Worm (Caenorhabditis elegans) whole organism, L1 larva: Measurements from ENCODE around the gene zig-12.

ENCODE experiments used
- C04F5.9 ChIP-seq: sonication (generic microtip); optimal IDR thresholded peaks from 2 replicates; lab custom pipeline; 2016; ENCODE audit warnings: missing genetic modification characterization, missing compliant biosample characterization
- C16A3.4 ChIP-seq: fragments of 150-350 bp; optimal IDR thresholded peaks from 2 replicates; lab custom pipeline; 2014; ENCODE audit warnings: missing biosample characterization, missing genetic modification characterization
- C34B4.2 ChIP-seq: sonication (generic microtip); optimal IDR thresholded peaks from 2 replicates; lab custom pipeline; 2017; ENCODE audit warnings: mild to moderate bottlenecking, missing genetic modification characterization, missing compliant biosample characterization
- Y116A8C.19 ChIP-seq: sonication (generic microtip); optimal IDR thresholded peaks from 2 replicates; lab custom pipeline; 2016; ENCODE audit warnings: missing compliant biosample characterization, missing genetic modification characterization, borderline replicate concordance
- aha-1 ChIP-seq: fragments of 150-350 bp; optimal IDR thresholded peaks from 2 replicates; lab custom pipeline; 2014; ENCODE audit warnings: missing biosample characterization, missing genetic modification characterization
- alr-1 ChIP-seq: fragments of 200-800 bp; sonication (Bioruptor generic); optimal IDR thresholded peaks from 2 replicates; lab custom pipeline; 2018; ENCODE audit warnings: borderline replicate concordance, mild to moderate bottlenecking, missing genetic modification characterization, missing compliant biosample characterization
- ama-1 ChIP-seq: fragments of 150-350 bp; optimal IDR thresholded peaks from 2 replicates; lab custom pipeline; 2014
- blmp-1 ChIP-seq: fragments of 150-350 bp; optimal IDR thresholded peaks from 2 replicates; lab custom pipeline; 2014; ENCODE audit warnings: missing biosample characterization, missing genetic modification characterization
- ceh-82 ChIP-seq, 3 experiments: fragments of 150-350 bp in 1 of 3; sonication (generic microtip) in 2 of 3; optimal IDR thresholded peaks; 2 replicates each; lab custom pipeline; 2014 to 2017; ENCODE audit warnings: missing biosample characterization in 3 of 3, missing genetic modification characterization in 3 of 3
- dpl-1 ChIP-seq, 3 experiments: fragments of 150-350 bp in 2 of 3; sonication (generic microtip) in 1 of 3; optimal IDR thresholded peaks; 2 replicates each; lab custom pipeline; 2014 to 2017; ENCODE audit warnings: missing biosample characterization in 3 of 3, missing genetic modification characterization in 3 of 3, missing genetic modification reagents in 3 of 3
- dsc-1 ChIP-seq: sonication (generic microtip); optimal IDR thresholded peaks from 2 replicates; lab custom pipeline; 2016; ENCODE audit warnings: mild to moderate bottlenecking, missing genetic modification characterization, missing compliant biosample characterization
- egl-13 ChIP-seq: sonication (generic microtip); optimal IDR thresholded peaks from 2 replicates; lab custom pipeline; 2016; ENCODE audit warnings: missing genotype, missing genetic modification reagents, missing genetic modification characterization, missing compliant biosample characterization
- elt-3 ChIP-seq, 6 experiments: fragments of 150-350 bp in 1 of 6; sonication (generic microtip); optimal IDR thresholded peaks; 2 replicates each; lab custom pipeline; 2017 to 2018; ENCODE audit warnings: missing biosample characterization in 6 of 6, missing genetic modification characterization in 6 of 6, inconsistent platforms in 1 of 6
- ets-5 ChIP-seq: fragments of 200-800 bp; sonication (Bioruptor generic); IDR thresholded peaks from 2 replicates; pipeline ENCODE4 v1.3.6; 2022; ENCODE audit warnings: missing genetic modification characterization, missing compliant biosample characterization
- fkh-10 ChIP-seq: sonication (generic microtip); optimal IDR thresholded peaks from 2 replicates; lab custom pipeline; 2017; ENCODE audit warnings: missing biosample characterization, missing genetic modification reagents, missing genetic modification characterization
- fkh-4 ChIP-seq: sonication (generic microtip); optimal IDR thresholded peaks from 2 replicates; lab custom pipeline; 2016; ENCODE audit warnings: missing compliant biosample characterization, missing genetic modification characterization, borderline replicate concordance
- fkh-8 ChIP-seq: sonication (generic microtip); optimal IDR thresholded peaks from 2 replicates; lab custom pipeline; 2016; ENCODE audit warnings: mild to moderate bottlenecking, missing genetic modification characterization, missing compliant biosample characterization
- fos-1 ChIP-seq: fragments of 150-350 bp; optimal IDR thresholded peaks from 2 replicates; lab custom pipeline; 2014; ENCODE audit warnings: missing biosample characterization, missing genetic modification characterization
- hlh-17 ChIP-seq: fragments of 200-800 bp; sonication (Bioruptor generic); optimal IDR thresholded peaks from 2 replicates; lab custom pipeline; 2018; ENCODE audit warnings: missing genetic modification characterization, mild to moderate bottlenecking, missing compliant biosample characterization, moderate library complexity, borderline replicate concordance
- irx-1 ChIP-seq: sonication (generic microtip); optimal IDR thresholded peaks from 2 replicates; lab custom pipeline; 2016; ENCODE audit warnings: missing genetic modification characterization, missing compliant biosample characterization
- isw-1 ChIP-seq: fragments of 200-800 bp; sonication (Bioruptor generic); IDR thresholded peaks from 2 replicates; pipeline ENCODE4 v1.3.6; 2022; ENCODE audit warnings: missing genetic modification characterization, missing compliant biosample characterization
- lin-13 ChIP-seq: fragments of 150-350 bp; optimal IDR thresholded peaks from 2 replicates; lab custom pipeline; 2014; ENCODE audit warnings: missing biosample characterization, missing genetic modification reagents, missing genetic modification characterization
- lin-14 ChIP-seq: fragments of 200-800 bp; sonication (Bioruptor generic); optimal IDR thresholded peaks from 2 replicates; lab custom pipeline; 2018; ENCODE audit warnings: mild to moderate bottlenecking, missing genetic modification characterization, moderate library complexity, missing compliant biosample characterization
- lin-15B ChIP-seq: fragments of 150-350 bp; sonication (generic microtip); optimal IDR thresholded peaks from 3 replicates; lab custom pipeline; 2014; ENCODE audit warnings: missing biosample characterization, missing genetic modification characterization
- lir-3 ChIP-seq: sonication (generic microtip); optimal IDR thresholded peaks from 2 replicates; lab custom pipeline; 2016; ENCODE audit warnings: mild to moderate bottlenecking, missing genetic modification characterization, moderate library complexity, missing compliant biosample characterization; ENCODE audit not compliant: poor library complexity
- lsy-2 ChIP-seq, 2 experiments: fragments of 150-350 bp; optimal IDR thresholded peaks; 2 replicates each; lab custom pipeline; 2014; ENCODE audit warnings: missing biosample characterization in 2 of 2, missing genetic modification characterization in 2 of 2
- mab-9 ChIP-seq: fragments of 200-800 bp; sonication (Bioruptor generic); IDR thresholded peaks from 2 replicates; pipeline ENCODE4 v1.3.6; 2022; ENCODE audit warnings: missing genetic modification reagents, missing genetic modification characterization, missing compliant biosample characterization
- nhr-19 ChIP-seq: fragments of 200-800 bp; sonication (Bioruptor generic); conservative IDR thresholded peaks from 2 replicates; pipeline ENCODE4 v1.3.6; 2022; ENCODE audit warnings: missing genetic modification characterization, missing compliant biosample characterization
- nhr-20 ChIP-seq: sonication (generic microtip); optimal IDR thresholded peaks from 2 replicates; lab custom pipeline; 2016; ENCODE audit warnings: mild to moderate bottlenecking, missing genetic modification characterization, missing compliant biosample characterization
- nhr-76 ChIP-seq: sonication (generic microtip); optimal IDR thresholded peaks from 2 replicates; lab custom pipeline; 2017; ENCODE audit warnings: missing biosample characterization, missing genetic modification characterization
- nhr-84 ChIP-seq: sonication (generic microtip); optimal IDR thresholded peaks from 2 replicates; lab custom pipeline; 2017; ENCODE audit warnings: missing biosample characterization, missing genetic modification characterization
- nhr-90 ChIP-seq: sonication (generic microtip); optimal IDR thresholded peaks from 2 replicates; lab custom pipeline; 2016; ENCODE audit warnings: mild to moderate bottlenecking, missing genetic modification characterization, missing compliant biosample characterization; ENCODE audit not compliant: poor library complexity
- pax-3 ChIP-seq: fragments of 200-800 bp; sonication (Bioruptor generic); optimal IDR thresholded peaks from 2 replicates; lab custom pipeline; 2018; ENCODE audit warnings: mild to moderate bottlenecking, missing genetic modification characterization, moderate library complexity, missing compliant biosample characterization
- pqm-1 ChIP-seq: sonication (generic microtip); optimal IDR thresholded peaks from 3 replicates; lab custom pipeline; 2017; ENCODE audit warnings: missing biosample characterization, missing genetic modification characterization
- rnt-1 ChIP-seq: sonication (generic microtip); optimal IDR thresholded peaks from 2 replicates; lab custom pipeline; 2016; ENCODE audit warnings: mild to moderate bottlenecking, missing genetic modification characterization, moderate library complexity, missing compliant biosample characterization
- skn-1 ChIP-seq: fragments of 150-350 bp; optimal IDR thresholded peaks from 2 replicates; lab custom pipeline; 2014; ENCODE audit warnings: missing biosample characterization, missing genetic modification characterization
- snu-23 ChIP-seq: sonication (generic microtip); optimal IDR thresholded peaks from 2 replicates; lab custom pipeline; 2016; ENCODE audit warnings: missing genetic modification characterization, missing compliant biosample characterization
- sptf-1 ChIP-seq: fragments of 150-350 bp; optimal IDR thresholded peaks from 2 replicates; lab custom pipeline; 2014; ENCODE audit warnings: missing biosample characterization, missing genetic modification characterization
- sup-37 ChIP-seq: fragments of 200-800 bp; sonication (Bioruptor generic); optimal IDR thresholded peaks from 2 replicates; lab custom pipeline; 2018; ENCODE audit warnings: mild to moderate bottlenecking, missing genetic modification characterization, missing compliant biosample characterization
- tbx-2 ChIP-seq: sonication (generic microtip); optimal IDR thresholded peaks from 2 replicates; lab custom pipeline; 2016; ENCODE audit warnings: missing genetic modification characterization, missing compliant biosample characterization
- unc-30 ChIP-seq: sonication (generic microtip); optimal IDR thresholded peaks from 2 replicates; lab custom pipeline; 2017; ENCODE audit warnings: missing biosample characterization, missing genetic modification characterization
- unc-62 ChIP-seq: fragments of 150-350 bp; optimal IDR thresholded peaks from 2 replicates; lab custom pipeline; 2014; ENCODE audit warnings: missing biosample characterization, missing genetic modification reagents, missing genetic modification characterization
- unc-86 ChIP-seq: sonication (generic microtip); optimal IDR thresholded peaks from 2 replicates; lab custom pipeline; 2016; ENCODE audit warnings: missing genetic modification characterization, missing compliant biosample characterization
- unc-98 ChIP-seq: fragments of 200-800 bp; sonication (Bioruptor generic); IDR thresholded peaks from 2 replicates; pipeline ENCODE4 v1.3.6; 2022; ENCODE audit warnings: missing genetic modification characterization, missing compliant biosample characterization
- vab-15 ChIP-seq: sonication (generic microtip); optimal IDR thresholded peaks from 2 replicates; lab custom pipeline; 2017; ENCODE audit warnings: missing genotype, mild to moderate bottlenecking, missing genetic modification characterization, missing compliant biosample characterization
- xbp-1 ChIP-seq: sonication (generic microtip); optimal IDR thresholded peaks from 2 replicates; lab custom pipeline; 2016; ENCODE audit warnings: missing genetic modification characterization, missing compliant biosample characterization
- zag-1 ChIP-seq: fragments of 150-350 bp; optimal IDR thresholded peaks from 2 replicates; lab custom pipeline; 2014; ENCODE audit warnings: missing biosample characterization, missing genetic modification characterization
- zip-4 ChIP-seq: fragments of 200-800 bp; sonication (Bioruptor generic); optimal IDR thresholded peaks from 2 replicates; lab custom pipeline; 2018; ENCODE audit warnings: mild to moderate bottlenecking, missing genetic modification characterization, moderate library complexity, missing compliant biosample characterization
- ztf-11 ChIP-seq, 2 experiments: sonication (generic microtip); optimal IDR thresholded peaks; 2 replicates each; lab custom pipeline; 2016 to 2017; ENCODE audit warnings: missing genetic modification characterization in 2 of 2, missing biosample characterization in 1 of 2, missing compliant biosample characterization in 1 of 2
- ztf-4 ChIP-seq: fragments of 150-350 bp; optimal IDR thresholded peaks from 2 replicates; lab custom pipeline; 2014; ENCODE audit warnings: missing biosample characterization, missing genetic modification characterization

The zig-12 gene

DNA sequence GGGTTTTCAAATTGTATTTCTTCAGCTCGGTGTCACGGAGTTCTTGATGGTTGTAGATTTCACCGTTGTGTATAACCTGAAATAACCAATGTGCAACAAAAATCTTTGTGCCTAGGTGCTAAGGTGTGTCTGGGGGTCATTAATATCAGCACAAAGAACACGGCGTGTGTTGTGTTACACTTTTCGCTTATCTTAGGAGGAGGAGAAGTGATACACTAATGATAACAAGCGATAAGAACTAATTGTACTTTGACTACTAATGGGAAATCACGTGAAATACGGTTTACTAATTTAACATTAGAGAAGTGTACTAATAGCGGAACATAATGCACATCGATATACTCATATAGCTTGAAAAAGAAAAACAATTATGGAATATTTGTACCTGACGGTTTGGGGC is 13.5 kb upstream of the zig-12 start (continued):
- TF ChIP-seq xbp-1 (tag; lab: Kevin White, UChicago) (no peak), lsy-2 (tag; optimal IDR thresholded peaks at IDR 0.05; lab: Kevin White, UChicago) (no peak), isw-1 (GFP tag; lab: Robert Waterston, UW) (no peak), pqm-1 (tag; lab: Kevin White, UChicago) (peak; percentile 7), fkh-10 (GFP tag; lab: Kevin White, UChicago) (no peak), lin-14 (GFP tag; lab: Kevin White, UChicago) (peak; percentile 27), irx-1 (tag; lab: Kevin White, UChicago) (no peak), ceh-82 (tag; optimal IDR thresholded peaks at IDR 0.05; lab: Kevin White, UChicago) (no peak), fkh-8 (tag; lab: Kevin White, UChicago) (no peak), fos-1 (tag; lab: Kevin White, UChicago) (no peak), C04F5.9 (no peak), blmp-1 (tag; lab: Kevin White, UChicago) (peak; percentile 59), unc-30 (tag; lab: Kevin White, UChicago) (no peak), elt-3 (tag; optimal IDR thresholded peaks at IDR 0.05; lab: Kevin White, UChicago) (peak; percentile 59 to 97 (median 92)), skn-1 (tag; lab: Kevin White, UChicago) (no peak), nhr-76 (tag; lab: Kevin White, UChicago) (no peak), nhr-84 (tag; lab: Kevin White, UChicago) (no peak), unc-86 (no peak), unc-98 (GFP tag; lab: Robert Waterston, UW) (no peak), tbx-2 (tag; lab: Kevin White, UChicago) (no peak), sup-37 (GFP tag; lab: Kevin White, UChicago) (no peak), zag-1 (tag; lab: Kevin White, UChicago) (no peak), ztf-11 (tag; optimal IDR thresholded peaks at IDR 0.05; lab: Kevin White, UChicago) (no peak), dpl-1 (GFP tag; optimal IDR thresholded peaks at IDR 0.05; lab: Kevin White, UChicago) (no peak), ztf-4 (tag; lab: Kevin White, UChicago) (no peak), lin-13 (GFP tag; lab: Kevin White, UChicago) (no peak), unc-62 (no peak), nhr-19 (GFP tag; lab: Robert Waterston, UW) (peak; percentile 63), sptf-1 (tag; lab: Kevin White, UChicago) (no peak)

ce11 chrX:8750660-8751059 is 13.0 kb upstream of the zig-12 start, which contains the start of gene asns-2:
asns-2 (minus strand) TSS chrX:8750941.
- TF ChIP-seq egl-13 (tag; lab: Kevin White, UChicago) (no peak), dsc-1 (tag; lab: Kevin White, UChicago) (no peak), C04F5.9 (no peak), mab-9 (GFP tag; lab: Robert Waterston, UW) (no peak), fkh-4 (tag; lab: Kevin White, UChicago) (no peak), ama-1 (lab: Kevin White, UChicago) (no peak), nhr-84 (tag; lab: Kevin White, UChicago) (no peak), vab-15 (no peak), snu-23 (no peak), pax-3 (tag; lab: Kevin White, UChicago) (no peak), ceh-82 (tag; optimal IDR thresholded peaks at IDR 0.05; lab: Kevin White, UChicago) (no peak), ztf-4 (tag; lab: Kevin White, UChicago) (no peak)

DNA sequence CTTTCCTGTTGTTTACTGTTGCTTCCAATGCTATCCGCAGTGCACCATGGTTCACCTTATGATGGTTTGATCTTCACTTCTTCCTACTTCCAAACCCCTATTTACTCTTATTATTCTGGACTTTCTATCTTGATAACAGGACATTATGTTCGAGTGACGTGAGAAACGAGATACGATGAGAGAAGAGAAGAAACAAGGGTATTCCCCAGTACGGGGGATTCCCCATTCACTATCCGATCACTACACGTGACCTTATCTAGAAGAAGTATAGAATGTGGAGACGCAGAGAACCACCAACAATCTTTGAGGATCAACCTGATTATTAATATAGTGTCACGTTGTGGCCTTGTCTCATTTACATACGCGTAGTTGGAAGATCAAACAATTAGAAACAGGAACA is 11.2 kb upstream of the zig-12 start:
- TF ChIP-seq rnt-1 (tag; lab: Kevin White, UChicago) (no peak), nhr-90 (tag; lab: Kevin White, UChicago) (peak; percentile 20), nhr-20 (tag; lab: Kevin White, UChicago) (peak; percentile 60), zip-4 (GFP tag; lab: Kevin White, UChicago) (no peak), C16A3.4 (peak; percentile 21), aha-1 (tag; lab: Kevin White, UChicago) (no peak), fkh-8 (tag; lab: Kevin White, UChicago) (no peak), isw-1 (GFP tag; lab: Robert Waterston, UW) (no peak), lir-3 (tag; lab: Kevin White, UChicago) (no peak), C34B4.2 (tag; lab: Kevin White, UChicago) (no peak), alr-1 (no peak), Y116A8C.19 (tag; lab: Kevin White, UChicago) (no peak), ztf-11 (tag; optimal IDR thresholded peaks at IDR 0.05; lab: Kevin White, UChicago) (no peak), lin-14 (GFP tag; lab: Kevin White, UChicago) (peak; percentile 52), ets-5 (GFP tag; lab: Robert Waterston, UW) (no peak), hlh-17 (no peak), blmp-1 (tag; lab: Kevin White, UChicago) (peak; percentile 89), unc-86 (no peak), lin-15B (tag; lab: Kevin White, UChicago) (no peak)
